Fruit fly (Drosophila melanogaster) whole organism, embryonic: ENCODE data around the gene BTBD9.

ENCODE experiments used
- B-H2 ChIP-seq: fragments of 200-800 bp; sonication (Bioruptor generic); optimal IDR thresholded peaks from 2 replicates; lab custom pipeline; 2018; ENCODE audit warnings: missing biosample characterization, mild to moderate bottlenecking, missing genetic modification characterization
- BEAF-32 ChIP-seq: fragments of 200-800 bp; sonication (Bioruptor generic); optimal IDR thresholded peaks from 3 replicates; lab custom pipeline; 2017; ENCODE audit warnings: missing biosample characterization, missing genetic modification characterization, mild to moderate bottlenecking, moderate library complexity, missing genetic modification reagents
- Bdp1 ChIP-seq: fragments of 200-800 bp; sonication (Bioruptor generic); optimal IDR thresholded peaks from 3 replicates; lab custom pipeline; 2016; ENCODE audit warnings: missing biosample characterization, missing genetic modification characterization
- C15 ChIP-seq: fragments of 200-800 bp; sonication (Bioruptor generic); IDR thresholded peaks from 3 replicates; pipeline ENCODE4 v1.3.6; 2022; ENCODE audit warnings: missing biosample characterization, missing genetic modification characterization
- CG10979 ChIP-seq: fragments of 200-800 bp; sonication (Bioruptor generic); optimal IDR thresholded peaks from 2 replicates; lab custom pipeline; 2018; ENCODE audit warnings: missing biosample characterization, mild to moderate bottlenecking, missing genetic modification characterization, moderate library complexity
- CG12104 ChIP-seq: fragments of 200-800 bp; sonication (Bioruptor generic); optimal IDR thresholded peaks from 3 replicates; lab custom pipeline; 2016; ENCODE audit warnings: missing biosample characterization, missing genetic modification characterization
- CG12236 ChIP-seq: fragments of 200-800 bp; sonication (Bioruptor generic); optimal IDR thresholded peaks from 2 replicates; lab custom pipeline; 2016; ENCODE audit warnings: missing biosample characterization, missing genetic modification characterization
- CG13424 ChIP-seq: fragments of 200-800 bp; sonication (Bioruptor generic); optimal IDR thresholded peaks from 2 replicates; lab custom pipeline; 2019; ENCODE audit warnings: missing biosample characterization, mild to moderate bottlenecking, missing genetic modification characterization, moderate library complexity
- CG14667 ChIP-seq: fragments of 200-800 bp; sonication (Bioruptor generic); IDR thresholded peaks from 2 replicates; pipeline ENCODE4 v1.3.6; 2022; ENCODE audit warnings: missing biosample characterization, missing genetic modification characterization
- CG1529 ChIP-seq: fragments of 200-800 bp; sonication (Bioruptor generic); optimal IDR thresholded peaks from 3 replicates; lab custom pipeline; 2018; ENCODE audit warnings: missing biosample characterization, missing genetic modification characterization
- CG15696 ChIP-seq: fragments of 200-800 bp; sonication (Bioruptor generic); optimal IDR thresholded peaks from 2 replicates; lab custom pipeline; 2019; ENCODE audit warnings: missing biosample characterization, mild to moderate bottlenecking, missing genetic modification characterization, moderate library complexity
- CG17568 ChIP-seq: fragments of 200-800 bp; sonication (Bioruptor generic); optimal IDR thresholded peaks from 2 replicates; lab custom pipeline; 2018; ENCODE audit warnings: missing biosample characterization, mild to moderate bottlenecking, missing genetic modification characterization, moderate library complexity
- CG17829 ChIP-seq: fragments of 200-800 bp; optimal IDR thresholded peaks from 2 replicates; lab custom pipeline; 2019; ENCODE audit warnings: missing biosample characterization, mild to moderate bottlenecking, missing genetic modification characterization, moderate library complexity
- CG2120 ChIP-seq: fragments of 200-800 bp; sonication (Bioruptor generic); optimal IDR thresholded peaks from 3 replicates; lab custom pipeline; 2016; ENCODE audit warnings: missing biosample characterization, missing genetic modification characterization
- CG2199 ChIP-seq: fragments of 200-800 bp; sonication (Bioruptor generic); IDR thresholded peaks from 3 replicates; pipeline ENCODE4 v1.3.6; 2022; ENCODE audit warnings: missing biosample characterization, missing genetic modification characterization
- CG2712 ChIP-seq: fragments of 200-800 bp; optimal IDR thresholded peaks from 3 replicates; lab custom pipeline; 2019; ENCODE audit warnings: missing biosample characterization, mild to moderate bottlenecking, missing genetic modification characterization, moderate library complexity
- CG31224 ChIP-seq: fragments of 200-800 bp; sonication (Bioruptor generic); IDR thresholded peaks from 2 replicates; pipeline ENCODE4 v1.3.6; 2022; ENCODE audit warnings: missing biosample characterization, missing genetic modification characterization
- CG3995 ChIP-seq: fragments of 200-800 bp; sonication (Bioruptor generic); optimal IDR thresholded peaks from 3 replicates; lab custom pipeline; 2016; ENCODE audit warnings: missing biosample characterization, missing genetic modification characterization
- CG4617 ChIP-seq: fragments of 200-800 bp; sonication (Bioruptor generic); optimal IDR thresholded peaks from 3 replicates; lab custom pipeline; 2016; ENCODE audit warnings: missing biosample characterization, missing genetic modification characterization, borderline replicate concordance
- CG5953 ChIP-seq: fragments of 200-800 bp; sonication (Bioruptor generic); IDR thresholded peaks from 2 replicates; pipeline ENCODE4 v1.3.6; 2022; ENCODE audit warnings: missing biosample characterization, missing genetic modification characterization
- CG6254 ChIP-seq: fragments of 200-800 bp; sonication (Bioruptor generic); optimal IDR thresholded peaks from 3 replicates; lab custom pipeline; 2017; ENCODE audit warnings: mild to moderate bottlenecking, missing biosample characterization, missing genetic modification reagents, missing genetic modification characterization
- CG6272 ChIP-seq: fragments of 200-800 bp; sonication (Bioruptor generic); IDR thresholded peaks from 2 replicates; pipeline ENCODE4 v1.3.6; 2022; ENCODE audit warnings: missing biosample characterization, missing genetic modification characterization
- CG6654 ChIP-seq: fragments of 200-800 bp; sonication (Bioruptor generic); optimal IDR thresholded peaks from 2 replicates; lab custom pipeline; 2017; ENCODE audit warnings: missing biosample characterization, mild to moderate bottlenecking, missing genetic modification characterization
- CG7556 ChIP-seq: fragments of 200-800 bp; sonication (Bioruptor generic); optimal IDR thresholded peaks from 2 replicates; lab custom pipeline; 2017; ENCODE audit warnings: missing biosample characterization, mild to moderate bottlenecking, missing genetic modification characterization
- CG7786 ChIP-seq: fragments of 200-800 bp; sonication (Bioruptor generic); optimal IDR thresholded peaks from 2 replicates; lab custom pipeline; 2016; ENCODE audit warnings: missing biosample characterization, missing genetic modification characterization
- CG7839 ChIP-seq: fragments of 200-800 bp; sonication (Bioruptor generic); optimal IDR thresholded peaks from 3 replicates; lab custom pipeline; 2018; ENCODE audit warnings: missing biosample characterization, mild to moderate bottlenecking, missing genetic modification characterization, moderate library complexity
- CG7987 ChIP-seq: fragments of 200-800 bp; sonication (Bioruptor generic); optimal IDR thresholded peaks from 2 replicates; lab custom pipeline; 2018; ENCODE audit warnings: missing biosample characterization, mild to moderate bottlenecking, missing genetic modification characterization, moderate library complexity
- CG9215 ChIP-seq: fragments of 200-800 bp; sonication (Bioruptor generic); IDR thresholded peaks from 2 replicates; pipeline ENCODE4 v1.3.6; 2022; ENCODE audit warnings: missing biosample characterization, missing genetic modification characterization
- Deaf1 ChIP-seq: fragments of 200-800 bp; optimal IDR thresholded peaks from 3 replicates; lab custom pipeline; 2019; ENCODE audit warnings: missing biosample characterization, mild to moderate bottlenecking, missing genetic modification characterization, moderate library complexity
- Doc2 ChIP-seq: fragments of 200-800 bp; sonication (Bioruptor generic); IDR thresholded peaks from 2 replicates; pipeline ENCODE4 v1.3.6; 2022; ENCODE audit warnings: missing biosample characterization, missing genetic modification characterization
- MTF-1 ChIP-seq: fragments of 200-800 bp; sonication (Bioruptor generic); optimal IDR thresholded peaks from 2 replicates; lab custom pipeline; 2018; ENCODE audit warnings: missing biosample characterization, mild to moderate bottlenecking, missing genetic modification characterization, borderline replicate concordance
- Max ChIP-seq: fragments of 200-800 bp; sonication (Bioruptor generic); optimal IDR thresholded peaks from 2 replicates; lab custom pipeline; 2016; ENCODE audit warnings: missing biosample characterization, mild to moderate bottlenecking, missing genetic modification characterization
- Med ChIP-seq: fragments of 200-800 bp; sonication (Bioruptor generic); peaks from one replicate; lab custom pipeline; 2016; ENCODE audit warnings: missing biosample characterization, missing genetic modification characterization, mild to moderate bottlenecking, inconsistent platforms, moderate library complexity
- Sox102F ChIP-seq: fragments of 200-800 bp; sonication (Bioruptor generic); optimal IDR thresholded peaks from 2 replicates; lab custom pipeline; 2018; ENCODE audit warnings: missing biosample characterization, mild to moderate bottlenecking, missing genetic modification characterization, moderate library complexity
- Spps ChIP-seq: fragments of 200-800 bp; sonication (Bioruptor generic); optimal IDR thresholded peaks from 2 replicates; lab custom pipeline; 2018; ENCODE audit warnings: missing biosample characterization, mild to moderate bottlenecking, missing genetic modification characterization
- ato ChIP-seq: fragments of 200-800 bp; sonication (Bioruptor generic); IDR thresholded peaks from 2 replicates; pipeline ENCODE4 v1.3.6; 2022; ENCODE audit warnings: missing biosample characterization, missing genetic modification characterization; ENCODE audit not compliant: partially characterized antibody
- bsh ChIP-seq, 2 experiments: fragments of 200-800 bp; sonication (Bioruptor generic); optimal IDR thresholded peaks; 2 replicates each; lab custom pipeline; 2017 to 2018; ENCODE audit warnings: mild to moderate bottlenecking in 2 of 2, missing biosample characterization in 2 of 2, missing genetic modification characterization in 2 of 2, moderate library complexity in 1 of 2
- chinmo ChIP-seq: fragments of 200-800 bp; sonication (Bioruptor generic); IDR thresholded peaks from 4 replicates; pipeline ENCODE4 v1.3.6; 2022; ENCODE audit warnings: missing biosample characterization, missing genetic modification characterization; ENCODE audit not compliant: partially characterized antibody
- chm ChIP-seq: fragments of 200-800 bp; sonication (Bioruptor generic); IDR thresholded peaks from 2 replicates; pipeline ENCODE4 v1.3.6; 2022; ENCODE audit warnings: missing biosample characterization, missing genetic modification characterization
- crp ChIP-seq, 2 experiments: fragments of 200-800 bp; sonication (Bioruptor generic); optimal IDR thresholded peaks; 2 replicates in 1 of 2; 3 replicates in 1 of 2; lab custom pipeline; 2017; ENCODE audit warnings: missing biosample characterization in 2 of 2, missing genetic modification characterization in 2 of 2, mild to moderate bottlenecking in 1 of 2, moderate library complexity in 1 of 2
- dimm ChIP-seq: fragments of 200-800 bp; sonication (Bioruptor generic); IDR thresholded peaks from 2 replicates; pipeline ENCODE4 v1.3.6; 2022; ENCODE audit warnings: missing biosample characterization, missing genetic modification characterization
- grn ChIP-seq: fragments of 200-800 bp; sonication (Bioruptor generic); optimal IDR thresholded peaks from 3 replicates; lab custom pipeline; 2017; ENCODE audit warnings: missing biosample characterization, missing genetic modification characterization
- kah ChIP-seq: fragments of 200-800 bp; sonication (Bioruptor generic); optimal IDR thresholded peaks from 2 replicates; lab custom pipeline; 2018; ENCODE audit warnings: missing biosample characterization, mild to moderate bottlenecking, missing genetic modification characterization
- lab ChIP-seq: fragments of 200-800 bp; sonication (Bioruptor generic); optimal IDR thresholded peaks from 3 replicates; lab custom pipeline; 2017; ENCODE audit warnings: missing biosample characterization, missing genetic modification characterization, mild to moderate bottlenecking, moderate library complexity, missing genetic modification reagents
- nom ChIP-seq: fragments of 200-800 bp; sonication (Bioruptor generic); optimal IDR thresholded peaks from 2 replicates; lab custom pipeline; 2017; ENCODE audit warnings: missing biosample characterization, missing genetic modification characterization, mild to moderate bottlenecking, moderate library complexity, missing genetic modification reagents
- oc ChIP-seq: fragments of 200-800 bp; sonication (Bioruptor generic); optimal IDR thresholded peaks from 2 replicates; lab custom pipeline; 2018; ENCODE audit warnings: missing biosample characterization, mild to moderate bottlenecking, missing genetic modification characterization, moderate library complexity
- org-1 ChIP-seq: fragments of 200-800 bp; sonication (Bioruptor generic); optimal IDR thresholded peaks from 2 replicates; lab custom pipeline; 2017; ENCODE audit warnings: missing biosample characterization, missing genetic modification characterization
- pros ChIP-seq: fragments of 200-800 bp; sonication (Bioruptor generic); optimal IDR thresholded peaks from 3 replicates; lab custom pipeline; 2019; ENCODE audit warnings: missing biosample characterization, mild to moderate bottlenecking, missing genetic modification characterization, moderate library complexity
- sug ChIP-seq: fragments of 200-800 bp; optimal IDR thresholded peaks from 2 replicates; lab custom pipeline; 2019; ENCODE audit warnings: missing biosample characterization, mild to moderate bottlenecking, missing genetic modification characterization, moderate library complexity
- zen ChIP-seq: fragments of 200-800 bp; sonication (Bioruptor generic); optimal IDR thresholded peaks from 3 replicates; lab custom pipeline; 2018; ENCODE audit warnings: missing biosample characterization, mild to moderate bottlenecking, missing genetic modification characterization, moderate library complexity

The BTBD9 gene

DNA sequence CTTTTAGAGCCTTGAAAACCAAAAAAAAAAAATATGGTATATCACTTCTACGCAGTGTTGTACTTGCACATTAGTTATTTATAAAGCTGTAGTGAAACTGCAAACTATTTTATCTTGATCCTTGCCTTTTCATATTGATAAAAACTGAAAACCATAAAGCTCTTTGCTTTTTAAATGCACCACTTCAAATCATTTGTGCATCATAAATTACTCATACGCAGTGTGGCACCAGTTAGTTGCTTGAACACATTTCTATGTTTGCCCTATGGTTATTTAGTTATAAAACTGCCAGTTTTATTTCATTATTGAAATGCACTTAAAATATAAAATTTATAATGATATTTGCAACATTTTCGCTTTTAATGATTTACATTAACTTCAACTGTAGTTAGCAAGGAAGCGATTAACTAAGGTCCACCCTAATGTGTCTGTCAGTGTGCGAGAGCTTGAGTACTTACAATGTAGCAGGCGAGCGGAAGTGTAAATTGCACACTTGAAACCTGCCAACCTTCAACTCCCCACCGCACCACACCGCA lies 12.2 kb upstream of the BTBD9 start (continued):
- TF ChIP-seq CG6654 (GFP tag; lab: Kevin White, UChicago) (no peak), CG2712 (no peak), Spps (tag; lab: Kevin White, UChicago) (no peak), CG9215 (GFP tag; lab: Robert Waterston, UW) (no peak), CG4617 (GFP tag; lab: Kevin White, UChicago) (no peak), CG7556 (GFP tag; lab: Kevin White, UChicago) (peak; percentile 58), CG2120 (GFP tag; lab: Kevin White, UChicago) (peak; percentile 18), org-1 (no peak), zen (tag; lab: Kevin White, UChicago) (no peak), ato (GFP tag; lab: Robert Waterston, UW) (no peak), CG7987 (no peak), chinmo (GFP tag; lab: Robert Waterston, UW) (no peak), CG13424 (no peak), Bdp1 (no peak), CG7786 (GFP tag; lab: Kevin White, UChicago) (no peak), chm (GFP tag; lab: Robert Waterston, UW) (no peak), sug (tag; lab: Kevin White, UChicago) (no peak), CG6272 (GFP tag; lab: Robert Waterston, UW) (no peak), CG14667 (GFP tag; lab: Robert Waterston, UW) (no peak), CG12104 (GFP tag; lab: Kevin White, UChicago) (peak; percentile 4), CG31224 (GFP tag; lab: Robert Waterston, UW) (no peak), CG3995 (GFP tag; lab: Kevin White, UChicago) (no peak), Sox102F (GFP tag; lab: Kevin White, UChicago) (no peak), bsh (GFP tag; optimal IDR thresholded peaks at IDR 0.05; lab: Kevin White, UChicago) (peak in 1 of 2 experiments; percentile 7), CG12236 (no peak), grn (GFP tag; lab: Kevin White, UChicago) (no peak), CG2199 (GFP tag; lab: Robert Waterston, UW) (no peak), CG17829 (tag; lab: Kevin White, UChicago) (no peak), CG7839 (tag; lab: Kevin White, UChicago) (peak; percentile 2), kah (GFP tag; lab: Kevin White, UChicago) (no peak), CG6254 (GFP tag; lab: Kevin White, UChicago) (no peak), CG1529 (no peak), Deaf1 (tag; lab: Kevin White, UChicago) (no peak), Med (GFP tag; lab: Kevin White, UChicago) (peak; percentile 7), pros (GFP tag; lab: Kevin White, UChicago) (no peak), BEAF-32 (GFP tag; lab: Kevin White, UChicago) (no peak), Doc2 (no peak), C15 (GFP tag; lab: Robert Waterston, UW) (no peak), CG17568 (GFP tag; lab: Kevin White, UChicago) (no peak), nom (GFP tag; lab: Kevin White, UChicago) (peak; percentile 11), CG10979 (tag; lab: Kevin White, UChicago) (no peak), crp (GFP tag; optimal IDR thresholded peaks at IDR 0.05; lab: Kevin White, UChicago) (no peak), CG5953 (GFP tag; lab: Robert Waterston, UW) (no peak), lab (GFP tag; lab: Kevin White, UChicago) (peak; percentile 24), B-H2 (no peak), Max (GFP tag; lab: Kevin White, UChicago) (no peak), dimm (no peak), MTF-1 (GFP tag; lab: Kevin White, UChicago) (no peak), CG15696 (tag; lab: Kevin White, UChicago) (no peak), oc (tag; lab: Kevin White, UChicago) (no peak)
